Fruit fly (Drosophila melanogaster) whole organism, prepupa: Measurements from ENCODE around the gene CG14300.

Experiments used
- Blimp-1 ChIP-seq: fragments of 200-800 bp; sonication (Bioruptor generic); optimal IDR thresholded peaks from 3 replicates; lab custom pipeline; 2017; ENCODE audit warnings: missing biosample characterization, missing genetic modification characterization, mild to moderate bottlenecking, moderate library complexity, missing genetic modification reagents
- CG3032 ChIP-seq: fragments of 200-800 bp; optimal IDR thresholded peaks from 2 replicates; lab custom pipeline; 2019; ENCODE audit warnings: missing biosample characterization, mild to moderate bottlenecking, missing genetic modification characterization, moderate library complexity
- CG34406 ChIP-seq: fragments of 200-800 bp; sonication (Bioruptor generic); optimal IDR thresholded peaks from 3 replicates; lab custom pipeline; 2016; ENCODE audit warnings: missing biosample characterization, missing genetic modification characterization
- CG3919 ChIP-seq: fragments of 200-800 bp; sonication (Bioruptor generic); optimal IDR thresholded peaks from 3 replicates; lab custom pipeline; 2016; ENCODE audit warnings: missing biosample characterization, missing genetic modification characterization
- CG6854 ChIP-seq: fragments of 200-800 bp; sonication (Bioruptor generic); optimal IDR thresholded peaks from 2 replicates; lab custom pipeline; 2017; ENCODE audit warnings: missing biosample characterization, mild to moderate bottlenecking, missing genetic modification characterization
- CG8632 ChIP-seq: fragments of 200-800 bp; sonication (Bioruptor generic); optimal IDR thresholded peaks from 3 replicates; lab custom pipeline; 2016; ENCODE audit warnings: missing biosample characterization, missing genetic modification characterization
- OdsH ChIP-seq: fragments of 200-800 bp; sonication (Bioruptor generic); optimal IDR thresholded peaks from 3 replicates; lab custom pipeline; 2016; ENCODE audit warnings: missing biosample characterization, missing genetic modification characterization
- Sox102F ChIP-seq: fragments of 200-800 bp; sonication (Bioruptor generic); optimal IDR thresholded peaks from 2 replicates; lab custom pipeline; 2016; ENCODE audit warnings: missing biosample characterization, mild to moderate bottlenecking, missing genetic modification characterization
- fd59A ChIP-seq: fragments of 200-800 bp; sonication (Bioruptor generic); optimal IDR thresholded peaks from 2 replicates; lab custom pipeline; 2017; ENCODE audit warnings: missing biosample characterization, mild to moderate bottlenecking, missing genetic modification characterization, missing genetic modification reagents
- svp ChIP-seq: fragments of 200-800 bp; sonication (Bioruptor generic); peaks from one replicate; lab custom pipeline; 2016; ENCODE audit warnings: missing biosample characterization, missing genetic modification characterization

DNA sequence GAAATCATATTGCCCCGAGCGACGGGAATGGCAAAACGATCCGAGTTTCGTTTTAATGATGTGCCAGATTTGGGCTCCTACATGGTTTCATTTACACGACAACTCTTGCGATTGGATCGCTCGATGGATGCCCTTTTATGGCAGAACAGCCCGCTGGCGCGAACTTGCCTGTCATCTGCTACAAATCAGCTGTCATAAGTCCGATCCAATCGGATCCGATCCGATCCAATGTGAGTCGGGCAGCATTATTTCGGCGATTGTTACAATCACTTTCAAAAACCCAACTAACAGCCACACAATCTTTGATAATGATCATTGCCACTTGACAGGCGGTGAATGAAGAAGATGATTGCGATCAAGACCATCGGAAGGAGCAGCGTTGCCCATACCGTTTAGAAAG is 49.9 kb downstream of the CG14300 start:
- TF ChIP-seq Sox102F (GFP tag; lab: Kevin White, UChicago), result no peak
- TF ChIP-seq fd59A, result no peak
- no peak for TF ChIP-seq svp (GFP tag; lab: Kevin White, UChicago)
- no peak for TF ChIP-seq CG3919
- TF ChIP-seq CG6854 (GFP tag; lab: Kevin White, UChicago), result no peak
- no peak for TF ChIP-seq Blimp-1 (GFP tag; lab: Kevin White, UChicago)
- no peak for TF ChIP-seq CG34406 (GFP tag; lab: Kevin White, UChicago)
- no peak for TF ChIP-seq CG3032
- TF ChIP-seq OdsH (GFP tag; lab: Kevin White, UChicago), result no peak
- TF ChIP-seq CG8632 (GFP tag; lab: Kevin White, UChicago), result no peak
